Worm (Caenorhabditis elegans): ENCODE results near the gene epic-3.

- TF ChIP-seq lin-11 (tag; optimal IDR thresholded peaks at IDR 0.05), result no peak
- no peak for TF ChIP-seq nhr-11 (tag; optimal IDR thresholded peaks at IDR 0.05)
- no peak for TF ChIP-seq pha-4 (tag; optimal IDR thresholded peaks at IDR 0.05)
- TF ChIP-seq F13H6.1 (tag; optimal IDR thresholded peaks at IDR 0.05), result no peak
- no peak for TF ChIP-seq ama-1 (optimal IDR thresholded peaks at IDR 0.05)
- TF ChIP-seq pqm-1 (tag; optimal IDR thresholded peaks at IDR 0.05), result no peak
- no peak for TF ChIP-seq zip-5 (tag; optimal IDR thresholded peaks at IDR 0.05)
- no peak for TF ChIP-seq rnt-1 (tag; optimal IDR thresholded peaks at IDR 0.05)
- TF ChIP-seq unc-86 (tag; optimal IDR thresholded peaks at IDR 0.05), result no peak
- no peak for TF ChIP-seq tbx-2 (tag; optimal IDR thresholded peaks at IDR 0.05)
- no peak for TF ChIP-seq ets-4 (tag; optimal IDR thresholded peaks at IDR 0.05)
Measured at ce11 chrIV:1751243-1751642, 27.1 kb upstream of the epic-3 start.
